Worm (Caenorhabditis elegans): ENCODE measurements around the gene D2023.1.

D2023.1 gene

ce11 chrV:11836073-11836472 lies 46.7 kb downstream of the D2023.1 start, which contains the start of gene R13H4.2:
Gene R13H4.2, plus strand, starts transcription at chrV:11836391.
- TF ChIP-seq unc-86 (tag; optimal IDR thresholded peaks at IDR 0.05), result no peak
- peak; percentile 76 for TF ChIP-seq lin-14 (GFP tag; optimal IDR thresholded peaks at IDR 0.05)
- TF ChIP-seq ceh-82 (tag; optimal IDR thresholded peaks at IDR 0.05), result no peak
- no peak for TF ChIP-seq irx-1 (tag; optimal IDR thresholded peaks at IDR 0.05)
- TF ChIP-seq nhr-84 (tag; optimal IDR thresholded peaks at IDR 0.05), result no peak
- no peak for TF ChIP-seq efl-1 (optimal IDR thresholded peaks at IDR 0.05)
- no peak for TF ChIP-seq efl-1 (GFP tag; optimal IDR thresholded peaks at IDR 0.05 in 1 of 2)
- TF ChIP-seq grh-1 (GFP tag; IDR thresholded peaks at IDR 0.05), result no peak
- TF ChIP-seq snu-23 (GFP tag; optimal IDR thresholded peaks at IDR 0.05), result peak; percentile 19
- no peak for TF ChIP-seq efl-3 (GFP tag; optimal IDR thresholded peaks at IDR 0.05)
- no peak for TF ChIP-seq lir-3 (tag; optimal IDR thresholded peaks at IDR 0.05; ENCODE audit: poor library complexity)
- peak; percentile 37 for TF ChIP-seq nhr-19 (GFP tag; conservative IDR thresholded peaks at IDR 0.05)
- no peak for TF ChIP-seq nhr-47 (tag; optimal IDR thresholded peaks at IDR 0.05)
- no peak for TF ChIP-seq nhr-77 (tag; optimal IDR thresholded peaks at IDR 0.05)
- no peak for TF ChIP-seq C34B4.2 (tag; optimal IDR thresholded peaks at IDR 0.05)
- TF ChIP-seq mab-9 (GFP tag; IDR thresholded peaks at IDR 0.05), result no peak
- no peak for TF ChIP-seq elt-2 (tag; optimal IDR thresholded peaks at IDR 0.05)
- TF ChIP-seq rnt-1 (tag; optimal IDR thresholded peaks at IDR 0.05), result peak; percentile 73
- no peak for TF ChIP-seq fkh-10 (GFP tag; optimal IDR thresholded peaks at IDR 0.05)
- no peak for TF ChIP-seq unc-30 (tag; optimal IDR thresholded peaks at IDR 0.05)
- no peak for TF ChIP-seq lin-13 (GFP tag; optimal IDR thresholded peaks at IDR 0.05)
- TF ChIP-seq nhr-85 (tag), result no peak
- TF ChIP-seq lsy-2 (tag; optimal IDR thresholded peaks at IDR 0.05), result peak in 1 of 2 experiments; percentile 15
- TF ChIP-seq unc-98 (GFP tag; IDR thresholded peaks at IDR 0.05), result no peak
- TF ChIP-seq pqm-1 (tag; optimal IDR thresholded peaks at IDR 0.05), result no peak
- TF ChIP-seq isw-1 (GFP tag; IDR thresholded peaks at IDR 0.05), result no peak
- TF ChIP-seq nhr-71 (tag; optimal IDR thresholded peaks at IDR 0.05), result peak; percentile 68
- no peak for TF ChIP-seq egl-27 (tag; optimal IDR thresholded peaks at IDR 0.05)
- peak; percentile 97 for TF ChIP-seq pag-3 (tag; optimal IDR thresholded peaks at IDR 0.05; ENCODE audit: borderline replicate concordance, insufficient read depth)
- no peak for TF ChIP-seq jun-1 (tag; optimal IDR thresholded peaks at IDR 0.05)
- TF ChIP-seq unc-130 (tag; optimal IDR thresholded peaks at IDR 0.05), result peak; percentile 24
- TF ChIP-seq lin-15B (tag; optimal IDR thresholded peaks at IDR 0.05), result no peak
- TF ChIP-seq nhr-90 (tag; optimal IDR thresholded peaks at IDR 0.05; ENCODE audit: poor library complexity), result no peak
- TF ChIP-seq sup-37 (GFP tag; optimal IDR thresholded peaks at IDR 0.05), result no peak

- TF ChIP-seq lsy-2 (tag; optimal IDR thresholded peaks at IDR 0.05), result no peak
- no peak for TF ChIP-seq efl-1 (optimal IDR thresholded peaks at IDR 0.05)
- peak in 1 of 2 experiments; percentile 35 for TF ChIP-seq efl-1 (GFP tag; optimal IDR thresholded peaks at IDR 0.05 in 1 of 2)
Observed at ce11 chrV:11839220-11839619, 49.9 kb downstream of the D2023.1 start, which contains the start of gene idpb-5. Gene idpb-5, plus strand, starts transcription at chrV:11839520.

ce11 chrV:11843678-11844366 lies 54.5 kb downstream of the D2023.1 start, which contains the start of gene nphp-4:
Gene nphp-4, minus strand, starts transcription at chrV:11843728.
- TF ChIP-seq efl-1 (optimal IDR thresholded peaks at IDR 0.05), result no peak
- TF ChIP-seq efl-1 (GFP tag; optimal IDR thresholded peaks at IDR 0.05 in 1 of 2), result peak in 1 of 2 experiments; percentile 52
- TF ChIP-seq unc-130 (tag; optimal IDR thresholded peaks at IDR 0.05), result no peak

- TF ChIP-seq vab-15 (tag; optimal IDR thresholded peaks at IDR 0.05) (no peak), unc-130 (tag; optimal IDR thresholded peaks at IDR 0.05) (no peak), nhr-20 (tag; optimal IDR thresholded peaks at IDR 0.05) (peak; percentile 11), mef-2 (tag; optimal IDR thresholded peaks at IDR 0.05) (no peak), nhr-12 (tag; optimal IDR thresholded peaks at IDR 0.05) (no peak), hpl-2 (GFP tag; optimal IDR thresholded peaks at IDR 0.05) (no peak), efl-1 (optimal IDR thresholded peaks at IDR 0.05) (no peak), efl-1 (GFP tag; optimal IDR thresholded peaks at IDR 0.05 in 1 of 2) (peak in 1 of 2 experiments; percentile 33), grh-1 (GFP tag; IDR thresholded peaks at IDR 0.05) (no peak), nhr-47 (tag; optimal IDR thresholded peaks at IDR 0.05) (peak; percentile 30), Y116A8C.19 (tag; optimal IDR thresholded peaks at IDR 0.05; ENCODE audit: borderline replicate concordance) (no peak), elt-2 (tag; optimal IDR thresholded peaks at IDR 0.05) (no peak), efl-3 (GFP tag; optimal IDR thresholded peaks at IDR 0.05) (no peak), nhr-28 (tag; optimal IDR thresholded peaks at IDR 0.05) (no peak), ceh-8 (GFP tag; optimal IDR thresholded peaks at IDR 0.05) (no peak), mab-9 (GFP tag; IDR thresholded peaks at IDR 0.05) (0 out of 2 replicates have a peak, but pooled peaks have one; percentile 8), egl-27 (tag; optimal IDR thresholded peaks at IDR 0.05) (no peak), nhr-11 (tag; optimal IDR thresholded peaks at IDR 0.05) (no peak), alr-1 (tag; optimal IDR thresholded peaks at IDR 0.05; ENCODE audit: borderline replicate concordance) (no peak), lin-15B (tag; optimal IDR thresholded peaks at IDR 0.05) (no peak)
Observed at ce11 chrV:11844828-11845227, 55.5 kb downstream of the D2023.1 start.

Measured in whole organism, L1 larva.